Worm (Caenorhabditis elegans) whole organism, L2 larva: Measurements from ENCODE around the gene srd-50.

Source experiments
- R02D3.7 ChIP-seq: fragments of 150-350 bp; optimal IDR thresholded peaks from 2 replicates; lab custom pipeline; 2014; ENCODE audit warnings: missing biosample characterization, missing genetic modification characterization
- elt-3 ChIP-seq: sonication (generic microtip); optimal IDR thresholded peaks from 2 replicates; lab custom pipeline; 2017; ENCODE audit warnings: missing biosample characterization, missing genetic modification characterization
- mab-5 ChIP-seq: fragments of 150-350 bp; optimal IDR thresholded peaks from 2 replicates; lab custom pipeline; 2014; ENCODE audit warnings: missing biosample characterization, missing genetic modification characterization
- nhr-237 ChIP-seq: fragments of 150-350 bp; optimal IDR thresholded peaks from 2 replicates; lab custom pipeline; 2014; ENCODE audit warnings: missing biosample characterization, missing genetic modification characterization
- nhr-25 ChIP-seq: fragments of 150-350 bp; sonication (generic microtip); optimal IDR thresholded peaks from 3 replicates; lab custom pipeline; 2014; ENCODE audit warnings: missing biosample characterization, missing genetic modification characterization
- nhr-77 ChIP-seq: fragments of 150-350 bp; optimal IDR thresholded peaks from 2 replicates; lab custom pipeline; 2014; ENCODE audit warnings: missing biosample characterization, missing genetic modification characterization
- sma-9 ChIP-seq, 2 experiments: fragments of 150-350 bp in 1 of 2; sonication (generic microtip) in 1 of 2; optimal IDR thresholded peaks; 2 replicates each; lab custom pipeline; 2014 to 2016; ENCODE audit warnings: missing genetic modification characterization in 2 of 2, mild to moderate bottlenecking in 1 of 2, missing biosample characterization in 1 of 2, missing compliant biosample characterization in 1 of 2, missing genetic modification reagents in 1 of 2, moderate library complexity in 1 of 2
- unc-62 ChIP-seq: fragments of 150-350 bp; optimal IDR thresholded peaks from 2 replicates; lab custom pipeline; 2014; ENCODE audit warnings: missing biosample characterization, missing genetic modification reagents, missing genetic modification characterization

DNA sequence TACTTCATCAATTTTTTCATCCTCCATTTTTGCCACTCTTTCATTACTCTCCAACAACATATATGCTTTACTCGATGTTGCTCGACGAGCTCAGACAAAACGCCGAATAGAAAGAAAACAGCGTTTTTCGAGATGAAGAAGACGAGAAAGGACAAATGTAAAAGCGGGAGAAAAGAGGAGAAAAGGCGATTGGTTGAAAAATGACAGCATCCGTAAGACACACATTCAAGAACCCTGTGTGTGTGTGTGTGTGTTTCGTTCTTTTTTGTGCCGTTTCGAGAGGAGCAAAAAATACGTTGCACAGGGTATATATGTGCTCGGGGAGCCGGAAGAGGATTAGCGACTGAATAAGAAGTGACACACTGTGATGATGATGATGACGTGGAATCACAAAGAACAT is 12.2 kb upstream of the srd-50 start:
- TF ChIP-seq sma-9 (GFP tag; optimal IDR thresholded peaks at IDR 0.05; lab: Kevin White, UChicago) (no peak), sma-9 (tag; optimal IDR thresholded peaks at IDR 0.05; lab: Kevin White, UChicago) (no peak), nhr-25 (tag; lab: Kevin White, UChicago) (no peak), R02D3.7 (no peak), nhr-77 (no peak), nhr-237 (tag; lab: Kevin White, UChicago) (no peak), unc-62 (no peak), mab-5 (tag; lab: Kevin White, UChicago) (peak; percentile 26), elt-3 (tag; lab: Kevin White, UChicago) (no peak)
